Worm (Caenorhabditis elegans): ENCODE measurements around the gene gba-4.

ce11 chrIV:5369414-5369813, 18.7 kb upstream of the gba-4 start, which contains the start of gene F41H10.3:
- TF ChIP-seq flh-1 (GFP tag; optimal IDR thresholded peaks at IDR 0.05) (no peak), nhr-237 (tag; optimal IDR thresholded peaks at IDR 0.05) (no peak), pha-4 (tag; optimal IDR thresholded peaks at IDR 0.05) (no peak), hlh-1 (tag; optimal IDR thresholded peaks at IDR 0.05) (no peak), ceh-83 (GFP tag; optimal IDR thresholded peaks at IDR 0.05) (no peak)

Measured in whole organism, mixed stage, embryonic.